Comparison of ENCODE assay signal across 4 fruit fly cellular contexts in genomic region chr3L:3339695-3340226, dm6.
TF ChIP-seq lines count a peak whose summit lies in the region.

No protein-coding gene starts in this region.

- no peak for TF ChIP-seq CTCF in whole organism, embryonic (GFP tag; optimal IDR thresholded peaks at IDR 0.05; lab: Kevin White, UChicago)

TF ChIP-seq in whole organism, adult, 20 proteins besides CTCF, POLR2A, EP300 and RAD21:
- peak; percentile 10 for TF ChIP-seq CG7101 (tag; optimal IDR thresholded peaks at IDR 0.05; lab: Kevin White, UChicago)
- peak; percentile 4 for TF ChIP-seq CG14711 (tag; optimal IDR thresholded peaks at IDR 0.05; lab: Kevin White, UChicago)
- no peak for TF ChIP-seq CG12768 (GFP tag; optimal IDR thresholded peaks at IDR 0.05; lab: Kevin White, UChicago)
- TF ChIP-seq kay (GFP tag; lab: Kevin White, UChicago; ENCODE audit: borderline replicate concordance), result peak; percentile 45
- TF ChIP-seq tj (GFP tag; optimal IDR thresholded peaks at IDR 0.05; lab: Kevin White, UChicago), result peak; percentile 22
TF ChIP-seq in whole organism, adult: peak in this region for 4.

TF ChIP-seq in whole organism, embryonic, 481 proteins besides CTCF, POLR2A, EP300 and RAD21 (continues in another document):
- TF ChIP-seq CG12104 (GFP tag; optimal IDR thresholded peaks at IDR 0.05; lab: Kevin White, UChicago) (no peak), vnd (GFP tag; IDR thresholded peaks at IDR 0.05; lab: Robert Waterston, UW; ENCODE audit: partially characterized antibody) (no peak), nau (GFP tag; optimal IDR thresholded peaks at IDR 0.05; lab: Kevin White, UChicago) (no peak), Lpt (GFP tag; optimal IDR thresholded peaks at IDR 0.05; lab: Kevin White, UChicago) (no peak), aop (GFP tag; IDR thresholded peaks at IDR 0.05; lab: Robert Waterston, UW) (no peak), CG14441 (GFP tag; IDR thresholded peaks at IDR 0.05; lab: Robert Waterston, UW) (0 out of 2 replicates have a peak, but pooled peaks have one; percentile 22), mam (GFP tag; optimal IDR thresholded peaks at IDR 0.05; lab: Kevin White, UChicago) (no peak), CG8290 (GFP tag; optimal IDR thresholded peaks at IDR 0.05; lab: Kevin White, UChicago) (no peak), CG8290 (tag; optimal IDR thresholded peaks at IDR 0.05; lab: Kevin White, UChicago) (peak in 1 of 2 experiments; percentile 38), tx (GFP tag; optimal IDR thresholded peaks at IDR 0.05; lab: Kevin White, UChicago) (no peak), row (GFP tag; IDR thresholded peaks at IDR 0.05; lab: Robert Waterston, UW) (peak; percentile 56), YL-1 (GFP tag; optimal IDR thresholded peaks at IDR 0.05; lab: Kevin White, UChicago) (no peak), CG2120 (GFP tag; optimal IDR thresholded peaks at IDR 0.05; lab: Kevin White, UChicago) (peak; percentile 46), Hr51 (GFP tag; optimal IDR thresholded peaks at IDR 0.05; lab: Kevin White, UChicago) (peak in 1 of 2 experiments; percentile 35), CG6791 (GFP tag; IDR thresholded peaks at IDR 0.05; lab: Robert Waterston, UW; ENCODE audit: partially characterized antibody) (no peak), CG4328 (GFP tag; optimal IDR thresholded peaks at IDR 0.05; lab: Kevin White, UChicago) (no peak), NK7.1 (GFP tag; optimal IDR thresholded peaks at IDR 0.05; lab: Kevin White, UChicago) (no peak), CG13424 (tag; optimal IDR thresholded peaks at IDR 0.05; lab: Kevin White, UChicago) (peak; percentile 25), Ets65A (GFP tag; lab: Kevin White, UChicago) (no peak), CG7745 (tag; optimal IDR thresholded peaks at IDR 0.05; lab: Kevin White, UChicago) (no peak), dysf (GFP tag; IDR thresholded peaks at IDR 0.05; lab: Robert Waterston, UW) (0 out of 3 replicates have a peak, but pooled peaks have one; percentile 34), CG11504 (tag; optimal IDR thresholded peaks at IDR 0.05; lab: Kevin White, UChicago) (peak; percentile 19), dm (GFP tag; optimal IDR thresholded peaks at IDR 0.05; lab: Kevin White, UChicago) (no peak), so (GFP tag; IDR thresholded peaks at IDR 0.05; lab: Robert Waterston, UW) (no peak), CG11723 (GFP tag; optimal IDR thresholded peaks at IDR 0.05; lab: Kevin White, UChicago) (no peak), CG4854 (GFP tag; optimal IDR thresholded peaks at IDR 0.05; lab: Kevin White, UChicago) (no peak), CG16815 (GFP tag; optimal IDR thresholded peaks at IDR 0.05; lab: Kevin White, UChicago) (no peak), ATbp (GFP tag; optimal IDR thresholded peaks at IDR 0.05; lab: Kevin White, UChicago) (no peak), CG12391 (tag; optimal IDR thresholded peaks at IDR 0.05; lab: Kevin White, UChicago) (peak; percentile 7)

TF ChIP-seq in whole organism, prepupa, 60 proteins besides CTCF, POLR2A, EP300 and RAD21 (continues in another document):
- no peak for TF ChIP-seq CG8119 (GFP tag; IDR thresholded peaks at IDR 0.05; lab: Robert Waterston, UW)
- TF ChIP-seq Smox (GFP tag; optimal IDR thresholded peaks at IDR 0.05; lab: Kevin White, UChicago), result no peak
- no peak for TF ChIP-seq fkh (GFP tag; optimal IDR thresholded peaks at IDR 0.05; lab: Kevin White, UChicago)
- no peak for TF ChIP-seq dsx (GFP tag; optimal IDR thresholded peaks at IDR 0.05; lab: Kevin White, UChicago; ENCODE audit: poor library complexity, severe bottlenecking)
- TF ChIP-seq CG11902 (GFP tag; optimal IDR thresholded peaks at IDR 0.05; lab: Kevin White, UChicago), result no peak
- no peak for TF ChIP-seq topi (GFP tag; optimal IDR thresholded peaks at IDR 0.05; lab: Kevin White, UChicago)
- no peak for TF ChIP-seq CG6792 (GFP tag; optimal IDR thresholded peaks at IDR 0.05; lab: Kevin White, UChicago)
- TF ChIP-seq CG3919 (GFP tag; optimal IDR thresholded peaks at IDR 0.05; lab: Kevin White, UChicago), result no peak
- no peak for TF ChIP-seq CG10631 (GFP tag; optimal IDR thresholded peaks at IDR 0.05; lab: Kevin White, UChicago)
- no peak for TF ChIP-seq CG34406 (GFP tag; optimal IDR thresholded peaks at IDR 0.05; lab: Kevin White, UChicago)
- no peak for TF ChIP-seq Sox14 (GFP tag; optimal IDR thresholded peaks at IDR 0.05; lab: Kevin White, UChicago)
- no peak for TF ChIP-seq CG6163 (GFP tag; IDR thresholded peaks at IDR 0.05; lab: Robert Waterston, UW)
- no peak for TF ChIP-seq CG6276 (GFP tag; optimal IDR thresholded peaks at IDR 0.05; lab: Kevin White, UChicago)
- TF ChIP-seq achi (GFP tag; optimal IDR thresholded peaks at IDR 0.05; lab: Kevin White, UChicago), result no peak
- no peak for TF ChIP-seq fd59A (GFP tag; optimal IDR thresholded peaks at IDR 0.05; lab: Kevin White, UChicago)
- TF ChIP-seq OdsH (GFP tag; optimal IDR thresholded peaks at IDR 0.05; lab: Kevin White, UChicago), result no peak
- no peak for TF ChIP-seq CG9139 (GFP tag; optimal IDR thresholded peaks at IDR 0.05; lab: Kevin White, UChicago)
- TF ChIP-seq CG6808 (GFP tag; optimal IDR thresholded peaks at IDR 0.05; lab: Kevin White, UChicago), result no peak
- no peak for TF ChIP-seq CG11294 (GFP tag; IDR thresholded peaks at IDR 0.05; lab: Robert Waterston, UW)
- no peak for TF ChIP-seq CG16779 (tag; optimal IDR thresholded peaks at IDR 0.05; lab: Kevin White, UChicago)
- TF ChIP-seq CG8632 (GFP tag; optimal IDR thresholded peaks at IDR 0.05; lab: Kevin White, UChicago), result no peak
- no peak for TF ChIP-seq Sox15 (GFP tag; optimal IDR thresholded peaks at IDR 0.05; lab: Kevin White, UChicago)
- peak; percentile 6 for TF ChIP-seq esn (GFP tag; optimal IDR thresholded peaks at IDR 0.05; lab: Kevin White, UChicago)
- peak; percentile 39 for TF ChIP-seq Hr39 (GFP tag; optimal IDR thresholded peaks at IDR 0.05; lab: Kevin White, UChicago)
- TF ChIP-seq CG8319 (GFP tag; optimal IDR thresholded peaks at IDR 0.05; lab: Kevin White, UChicago), result no peak
- TF ChIP-seq CG4318 (GFP tag; optimal IDR thresholded peaks at IDR 0.05; lab: Kevin White, UChicago), result no peak
- TF ChIP-seq Hr4 (GFP tag; optimal IDR thresholded peaks at IDR 0.05; lab: Kevin White, UChicago), result no peak
- TF ChIP-seq CG31627 (GFP tag; optimal IDR thresholded peaks at IDR 0.05; lab: Kevin White, UChicago), result no peak
- peak; percentile 65 for TF ChIP-seq vri (GFP tag; optimal IDR thresholded peaks at IDR 0.05; lab: Kevin White, UChicago)
- TF ChIP-seq svp (GFP tag; lab: Kevin White, UChicago), result peak; percentile 94
- TF ChIP-seq Hr38 (GFP tag; optimal IDR thresholded peaks at IDR 0.05; lab: Kevin White, UChicago), result no peak
- no peak for TF ChIP-seq CG7368 (GFP tag; optimal IDR thresholded peaks at IDR 0.05; lab: Kevin White, UChicago)
- no peak for TF ChIP-seq Lpt (GFP tag; optimal IDR thresholded peaks at IDR 0.05; lab: Kevin White, UChicago)

TF ChIP-seq in whole organism, wandering third instar larva, 38 proteins besides CTCF, POLR2A, EP300 and RAD21 (continues in another document):
- TF ChIP-seq OdsH (GFP tag; optimal IDR thresholded peaks at IDR 0.05; lab: Kevin White, UChicago) (peak; percentile 14), Hr83 (GFP tag; optimal IDR thresholded peaks at IDR 0.05; lab: Kevin White, UChicago; ENCODE audit: poor library complexity, severe bottlenecking) (no peak), Dfd (GFP tag; optimal IDR thresholded peaks at IDR 0.05; lab: Kevin White, UChicago) (no peak), fru (GFP tag; optimal IDR thresholded peaks at IDR 0.05; lab: Kevin White, UChicago) (peak; percentile 44), N (GFP tag; optimal IDR thresholded peaks at IDR 0.05; lab: Kevin White, UChicago) (no peak), woc (GFP tag; optimal IDR thresholded peaks at IDR 0.05; lab: Kevin White, UChicago) (no peak), Rel (GFP tag; optimal IDR thresholded peaks at IDR 0.05; lab: Kevin White, UChicago) (no peak), Rel (tag; optimal IDR thresholded peaks at IDR 0.05; lab: Kevin White, UChicago) (no peak), CG9705 (GFP tag; optimal IDR thresholded peaks at IDR 0.05; lab: Kevin White, UChicago) (no peak), dl (GFP tag; optimal IDR thresholded peaks at IDR 0.05; lab: Kevin White, UChicago; ENCODE audit: insufficient read depth in 1 of 2, partially characterized antibody in 2 of 2) (no peak), CG32264 (GFP tag; optimal IDR thresholded peaks at IDR 0.05; lab: Kevin White, UChicago) (no peak), Myc (optimal IDR thresholded peaks at IDR 0.05; lab: Kevin White, UChicago) (no peak), usp (GFP tag; optimal IDR thresholded peaks at IDR 0.05; lab: Kevin White, UChicago) (no peak), h (GFP tag; optimal IDR thresholded peaks at IDR 0.05; lab: Kevin White, UChicago) (no peak), dsf (GFP tag; optimal IDR thresholded peaks at IDR 0.05; lab: Kevin White, UChicago; ENCODE audit: borderline replicate concordance) (no peak), Abd-B (GFP tag; optimal IDR thresholded peaks at IDR 0.05; lab: Kevin White, UChicago) (no peak), HLH106 (tag; optimal IDR thresholded peaks at IDR 0.05; lab: Kevin White, UChicago) (peak; percentile 35), Vsx2 (GFP tag; optimal IDR thresholded peaks at IDR 0.05; lab: Kevin White, UChicago; ENCODE audit: partially characterized antibody) (no peak), psq (GFP tag; optimal IDR thresholded peaks at IDR 0.05; lab: Kevin White, UChicago) (peak; percentile 13), CrebA (GFP tag; optimal IDR thresholded peaks at IDR 0.05; lab: Kevin White, UChicago; ENCODE audit: borderline replicate concordance) (no peak), lola (GFP tag; optimal IDR thresholded peaks at IDR 0.05; lab: Kevin White, UChicago) (no peak), Hnf4 (GFP tag; optimal IDR thresholded peaks at IDR 0.05; lab: Kevin White, UChicago) (peak; percentile 10), GATAd (GFP tag; optimal IDR thresholded peaks at IDR 0.05; lab: Kevin White, UChicago) (no peak), ey (GFP tag; optimal IDR thresholded peaks at IDR 0.05; lab: Kevin White, UChicago) (peak; percentile 58), foxo (GFP tag; optimal IDR thresholded peaks at IDR 0.05; lab: Kevin White, UChicago) (peak in 1 of 2 experiments; percentile 18), pan (optimal IDR thresholded peaks at IDR 0.05; lab: Kevin White, UChicago) (no peak), tai (GFP tag; optimal IDR thresholded peaks at IDR 0.05; lab: Kevin White, UChicago) (no peak), brk (GFP tag; optimal IDR thresholded peaks at IDR 0.05; lab: Kevin White, UChicago) (no peak), jim (GFP tag; optimal IDR thresholded peaks at IDR 0.05; lab: Kevin White, UChicago) (no peak), sage (GFP tag; optimal IDR thresholded peaks at IDR 0.05; lab: Kevin White, UChicago) (no peak), sv (GFP tag; optimal IDR thresholded peaks at IDR 0.05; lab: Kevin White, UChicago) (no peak), Hr78 (GFP tag; optimal IDR thresholded peaks at IDR 0.05; lab: Kevin White, UChicago) (no peak), rgr (GFP tag; optimal IDR thresholded peaks at IDR 0.05; lab: Kevin White, UChicago) (peak; percentile 58), Sp1 (GFP tag; optimal IDR thresholded peaks at IDR 0.05; lab: Kevin White, UChicago) (peak; percentile 26), Mio (GFP tag; optimal IDR thresholded peaks at IDR 0.05; lab: Kevin White, UChicago) (no peak)
